Worm (Caenorhabditis elegans): ENCODE results near the gene gpx-6.

DNA sequence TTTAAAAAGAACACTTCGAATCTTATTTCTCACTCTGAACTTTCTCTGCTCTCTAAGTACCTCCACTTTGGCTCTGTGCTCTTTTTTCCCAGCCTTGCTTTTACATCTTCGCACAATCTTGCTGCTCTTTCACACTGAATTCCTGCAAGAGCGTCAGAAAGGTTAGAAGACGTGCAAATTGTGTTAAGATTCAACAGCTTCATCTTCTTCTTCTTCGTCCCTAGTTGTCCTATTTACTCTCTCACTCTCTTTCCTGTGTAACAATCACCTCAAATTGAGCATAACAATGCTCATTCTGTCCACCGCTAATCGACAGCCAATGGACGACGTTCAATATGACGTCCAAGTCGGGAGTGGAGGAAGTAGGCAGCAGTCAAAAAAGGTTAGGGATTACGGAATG lies 40.6 kb upstream of the gpx-6 start:
- TF ChIP-seq ceh-31 (tag; optimal IDR thresholded peaks at IDR 0.05) (no peak), rnt-1 (tag; optimal IDR thresholded peaks at IDR 0.05) (no peak), unc-55 (GFP tag; optimal IDR thresholded peaks at IDR 0.05) (no peak), ceh-24 (tag; optimal IDR thresholded peaks at IDR 0.05) (no peak), hlh-30 (tag; optimal IDR thresholded peaks at IDR 0.05; ENCODE audit: insufficient read depth) (no peak), pha-4 (tag; optimal IDR thresholded peaks at IDR 0.05) (no peak)

Data from whole organism, late embryonic.